Worm (Caenorhabditis elegans) whole organism, young adult: ENCODE results near the gene Y37E11AL.3.
A peak's percentile ranks its signal among the peaks of the same experiment; 100 is the strongest.

ENCODE experiments used
- B0336.3 ChIP-seq: fragments of 200-800 bp; sonication (Bioruptor generic); IDR thresholded peaks from 2 replicates; pipeline ENCODE4 v1.3.6; 2022; ENCODE audit warnings: missing genetic modification characterization, missing compliant biosample characterization
- C06A6.2 ChIP-seq: fragments of 200-800 bp; sonication (Bioruptor generic); conservative IDR thresholded peaks from 2 replicates; pipeline ENCODE4 v1.3.6; 2022; ENCODE audit warnings: missing genetic modification characterization, missing compliant biosample characterization
- D2030.7 ChIP-seq: fragments of 200-800 bp; sonication (Bioruptor generic); IDR thresholded peaks from 2 replicates; pipeline ENCODE4 v1.3.6; 2022; ENCODE audit warnings: missing genetic modification reagents, missing genetic modification characterization, missing compliant biosample characterization
- K11D2.4 ChIP-seq: fragments of 200-800 bp; sonication (Bioruptor generic); IDR thresholded peaks from 2 replicates; pipeline ENCODE4 v1.3.6; 2022; ENCODE audit warnings: missing genetic modification reagents, missing genetic modification characterization, missing compliant biosample characterization
- K12H6.12 ChIP-seq: fragments of 200-800 bp; sonication (Bioruptor generic); optimal IDR thresholded peaks from 2 replicates; lab custom pipeline; 2018; ENCODE audit warnings: mild to moderate bottlenecking, missing genetic modification characterization, missing compliant biosample characterization
- Y95B8A.8 ChIP-seq: fragments of 200-800 bp; sonication (Bioruptor generic); IDR thresholded peaks from 2 replicates; pipeline ENCODE4 v1.3.6; 2022; ENCODE audit warnings: missing genetic modification reagents, missing genetic modification characterization, missing compliant biosample characterization
- ama-1 ChIP-seq, 3 experiments: fragments of 150-350 bp in 1 of 3; sonication (generic microtip) in 2 of 3; optimal IDR thresholded peaks; 2 replicates each; lab custom pipeline; 2014 to 2018; ENCODE audit warnings: missing biosample characterization in 2 of 3, missing genetic modification characterization in 2 of 3, missing genetic modification reagents in 2 of 3
- aptf-2 ChIP-seq: fragments of 200-800 bp; sonication (Bioruptor generic); conservative IDR thresholded peaks from 2 replicates; pipeline ENCODE4 v1.3.6; 2022; ENCODE audit warnings: missing genetic modification reagents, missing genetic modification characterization, missing compliant biosample characterization
- atf-7 ChIP-seq: sonication (generic microtip); optimal IDR thresholded peaks from 2 replicates; lab custom pipeline; 2017; ENCODE audit warnings: mild to moderate bottlenecking, missing genetic modification characterization, missing compliant biosample characterization
- cebp-1 ChIP-seq, 2 experiments: fragments of 200-800 bp in 1 of 2; sonication (Bioruptor generic) in 1 of 2; sonication (generic microtip) in 1 of 2; IDR thresholded peaks in 1 of 2; optimal IDR thresholded peaks in 1 of 2; 2 replicates each; pipeline versions ENCODE4 v1.3.6 to Lab custom; 2017 to 2022; ENCODE audit warnings: missing compliant biosample characterization in 2 of 2, missing genetic modification characterization in 2 of 2, mild to moderate bottlenecking in 1 of 2, missing genetic modification reagents in 1 of 2, moderate library complexity in 1 of 2
- ceh-27 ChIP-seq: fragments of 200-800 bp; sonication (Bioruptor generic); optimal IDR thresholded peaks from 2 replicates; lab custom pipeline; 2018; ENCODE audit warnings: mild to moderate bottlenecking, missing genetic modification characterization, moderate library complexity, missing compliant biosample characterization
- chd-7 ChIP-seq: sonication (generic microtip); optimal IDR thresholded peaks from 2 replicates; lab custom pipeline; 2016; ENCODE audit warnings: mild to moderate bottlenecking, missing genetic modification characterization, moderate library complexity, missing compliant biosample characterization
- dox-1 ChIP-seq: fragments of 200-800 bp; sonication (Bioruptor generic); IDR thresholded peaks from 2 replicates; pipeline ENCODE4 v1.3.6; 2022; ENCODE audit warnings: missing genetic modification reagents, missing genetic modification characterization, missing compliant biosample characterization
- dpff-1 ChIP-seq: sonication (generic microtip); optimal IDR thresholded peaks from 2 replicates; lab custom pipeline; 2017; ENCODE audit warnings: mild to moderate bottlenecking, missing genetic modification characterization, missing compliant biosample characterization
- egl-44 ChIP-seq: fragments of 200-800 bp; sonication (Bioruptor generic); IDR thresholded peaks from 2 replicates; pipeline ENCODE4 v1.3.6; 2022; ENCODE audit warnings: missing genetic modification reagents, missing genetic modification characterization, missing compliant biosample characterization
- ekl-4 ChIP-seq: fragments of 200-800 bp; sonication (Bioruptor generic); IDR thresholded peaks from 2 replicates; pipeline ENCODE4 v1.3.6; 2022; ENCODE audit warnings: missing genetic modification reagents, missing genetic modification characterization, missing compliant biosample characterization
- him-1 ChIP-seq: sonication (generic microtip); optimal IDR thresholded peaks from 2 replicates; lab custom pipeline; 2016; ENCODE audit warnings: missing genotype, missing genetic modification reagents, missing genetic modification characterization, missing compliant biosample characterization
- hmg-1.2 ChIP-seq: fragments of 200-800 bp; sonication (Bioruptor generic); IDR thresholded peaks from 2 replicates; pipeline ENCODE4 v1.3.6; 2022; ENCODE audit warnings: missing genetic modification reagents, missing genetic modification characterization, missing compliant biosample characterization
- hrde-1 ChIP-seq: sonication (generic microtip); optimal IDR thresholded peaks from 2 replicates; lab custom pipeline; 2016; ENCODE audit warnings: missing genetic modification characterization, mild to moderate bottlenecking, missing compliant biosample characterization, moderate library complexity, missing genotype, missing genetic modification reagents, borderline replicate concordance
- hsf-1 ChIP-seq: fragments of 200-800 bp; sonication (Bioruptor generic); IDR thresholded peaks from 2 replicates; pipeline ENCODE4 v1.3.6; 2022; ENCODE audit warnings: missing genetic modification reagents, missing genetic modification characterization, missing compliant biosample characterization
- lag-1 ChIP-seq: fragments of 200-800 bp; sonication (Bioruptor generic); IDR thresholded peaks from 2 replicates; pipeline ENCODE4 v1.3.6; 2022; ENCODE audit warnings: missing genetic modification reagents, missing genetic modification characterization, missing compliant biosample characterization
- let-526 ChIP-seq: fragments of 200-800 bp; sonication (Bioruptor generic); IDR thresholded peaks from 2 replicates; pipeline ENCODE4 v1.3.6; 2022; ENCODE audit warnings: missing genetic modification reagents, missing genetic modification characterization, missing compliant biosample characterization
- lin-26 ChIP-seq: fragments of 200-800 bp; sonication (Bioruptor generic); IDR thresholded peaks from 2 replicates; pipeline ENCODE4 v1.3.6; 2022; ENCODE audit warnings: missing genetic modification reagents, missing genetic modification characterization, missing compliant biosample characterization
- lin-35 ChIP-seq, 3 experiments: fragments of 150-350 bp in 2 of 3; sonication (generic microtip) in 1 of 3; optimal IDR thresholded peaks; 2 replicates each; lab custom pipeline; 2014 to 2018; ENCODE audit warnings: missing biosample characterization in 3 of 3, missing genetic modification characterization in 3 of 3, missing genetic modification reagents in 3 of 3
- lin-40 ChIP-seq: sonication (generic microtip); optimal IDR thresholded peaks from 2 replicates; lab custom pipeline; 2016; ENCODE audit warnings: missing genetic modification characterization, mild to moderate bottlenecking, missing compliant biosample characterization, missing genotype, missing genetic modification reagents
- lsl-1 ChIP-seq: fragments of 200-800 bp; sonication (Bioruptor generic); optimal IDR thresholded peaks from 2 replicates; lab custom pipeline; 2018; ENCODE audit warnings: mild to moderate bottlenecking, missing genetic modification characterization, moderate library complexity, missing compliant biosample characterization
- madf-8 ChIP-seq: fragments of 200-800 bp; sonication (Bioruptor generic); conservative IDR thresholded peaks from 2 replicates; pipeline ENCODE4 v1.3.6; 2022; ENCODE audit warnings: missing genetic modification reagents, missing genetic modification characterization, missing compliant biosample characterization
- mcd-1 ChIP-seq: fragments of 200-800 bp; sonication (Bioruptor generic); IDR thresholded peaks from 2 replicates; pipeline ENCODE4 v1.3.6; 2022; ENCODE audit warnings: missing genetic modification reagents, missing genetic modification characterization, missing compliant biosample characterization
- mes-4 ChIP-seq: sonication (generic microtip); optimal IDR thresholded peaks from 2 replicates; lab custom pipeline; 2016; ENCODE audit warnings: missing genotype, missing genetic modification characterization, missing compliant biosample characterization
- nfyb-1 ChIP-seq: fragments of 200-800 bp; sonication (Bioruptor generic); IDR thresholded peaks from 2 replicates; pipeline ENCODE4 v1.3.6; 2022; ENCODE audit warnings: missing genetic modification reagents, missing genetic modification characterization, missing compliant biosample characterization
- nhr-120 ChIP-seq: fragments of 200-800 bp; sonication (Bioruptor generic); IDR thresholded peaks from 2 replicates; pipeline ENCODE4 v1.3.6; 2022; ENCODE audit warnings: missing genetic modification characterization, missing compliant biosample characterization
- nhr-27 ChIP-seq: fragments of 200-800 bp; sonication (Bioruptor generic); optimal IDR thresholded peaks from 2 replicates; lab custom pipeline; 2018; ENCODE audit warnings: mild to moderate bottlenecking, missing genetic modification characterization, moderate library complexity, missing compliant biosample characterization
- nhr-80 ChIP-seq: sonication (generic microtip); optimal IDR thresholded peaks from 2 replicates; lab custom pipeline; 2016; ENCODE audit warnings: missing genetic modification characterization, missing compliant biosample characterization
- snpc-1.3 ChIP-seq: sonication (generic microtip); optimal IDR thresholded peaks from 2 replicates; lab custom pipeline; 2017; ENCODE audit warnings: missing genetic modification characterization, mild to moderate bottlenecking, missing compliant biosample characterization, antibody characterized with exemption, moderate library complexity, missing genotype, missing genetic modification reagents; ENCODE audit not compliant: insufficient read depth
- somi-1 ChIP-seq: fragments of 200-800 bp; sonication (Bioruptor generic); optimal IDR thresholded peaks from 2 replicates; lab custom pipeline; 2018; ENCODE audit warnings: mild to moderate bottlenecking, missing genetic modification characterization, missing compliant biosample characterization
- sptf-2 ChIP-seq: fragments of 200-800 bp; sonication (Bioruptor generic); optimal IDR thresholded peaks from 2 replicates; lab custom pipeline; 2018; ENCODE audit warnings: mild to moderate bottlenecking, missing genetic modification characterization, missing compliant biosample characterization
- tlf-1 ChIP-seq: fragments of 200-800 bp; sonication (Bioruptor generic); optimal IDR thresholded peaks from 2 replicates; lab custom pipeline; 2018; ENCODE audit warnings: mild to moderate bottlenecking, missing genetic modification characterization, missing compliant biosample characterization
- zfh-2 ChIP-seq: fragments of 200-800 bp; sonication (Bioruptor generic); conservative IDR thresholded peaks from 2 replicates; pipeline ENCODE4 v1.3.6; 2022; ENCODE audit warnings: missing genetic modification reagents, missing genetic modification characterization, missing compliant biosample characterization
- zim-3 ChIP-seq: sonication (generic microtip); optimal IDR thresholded peaks from 2 replicates; lab custom pipeline; 2017; ENCODE audit warnings: mild to moderate bottlenecking, missing genetic modification characterization, moderate library complexity, missing compliant biosample characterization
- ztf-26 ChIP-seq: sonication (generic microtip); optimal IDR thresholded peaks from 2 replicates; lab custom pipeline; 2017; ENCODE audit warnings: missing genetic modification characterization, missing compliant biosample characterization
- ztf-28 ChIP-seq: fragments of 200-800 bp; sonication (Bioruptor generic); IDR thresholded peaks from 2 replicates; pipeline ENCODE4 v1.3.6; 2022; ENCODE audit warnings: missing genetic modification reagents, missing genetic modification characterization, missing compliant biosample characterization

Y37E11AL.3 gene

ce11 chrIV:3652784-3653383, 41.9 kb upstream of the Y37E11AL.3 start (continued):
- TF ChIP-seq ama-1 (optimal IDR thresholded peaks at IDR 0.05; lab: Kevin White, UChicago) (no peak), ama-1 (GFP tag; optimal IDR thresholded peaks at IDR 0.05; lab: Kevin White, UChicago) (no peak)
- TF ChIP-seq, all 124 proteins: peak for 0

ce11 chrIV:3653420-3653823, 41.3 kb upstream of the Y37E11AL.3 start:
- TF ChIP-seq cebp-1 (GFP tag; IDR thresholded peaks at IDR 0.05; lab: Robert Waterston, UW) (no peak), cebp-1 (tag; optimal IDR thresholded peaks at IDR 0.05; lab: Kevin White, UChicago) (peak; percentile 14), nhr-80 (tag; lab: Kevin White, UChicago) (peak; percentile 25), mcd-1 (0 out of 2 replicates have a peak, but pooled peaks have one; percentile 10), lsl-1 (GFP tag; lab: Kevin White, UChicago) (no peak), ztf-26 (tag; lab: Kevin White, UChicago) (peak; percentile 28), nhr-120 (no peak), lin-40 (tag; lab: Kevin White, UChicago) (peak; percentile 56), dox-1 (GFP tag; lab: Robert Waterston, UW) (0 out of 2 replicates have a peak, but pooled peaks have one; percentile 21), hmg-1.2 (peak; percentile 98)

ce11 chrIV:3654214-3654613, 40.5 kb upstream of the Y37E11AL.3 start:
- TF ChIP-seq ztf-26 (tag; lab: Kevin White, UChicago) (peak; percentile 67), lin-26 (GFP tag; lab: Robert Waterston, UW) (peak; percentile 66; the same call in 1 of the 2 replicates), nhr-120 (no peak), K11D2.4 (GFP tag; lab: Robert Waterston, UW) (peak; percentile 82), hsf-1 (GFP tag; lab: Robert Waterston, UW) (peak; percentile 62; the same call in 1 of the 2 replicates), K12H6.12 (tag; lab: Kevin White, UChicago) (peak; percentile 14), somi-1 (GFP tag; lab: Kevin White, UChicago) (peak; percentile 88), zfh-2 (GFP tag; lab: Robert Waterston, UW) (peak; percentile 70), C06A6.2 (GFP tag; lab: Robert Waterston, UW) (0 out of 2 replicates have a peak, but pooled peaks have one; percentile 17), B0336.3 (GFP tag; lab: Robert Waterston, UW) (0 out of 2 replicates have a peak, but pooled peaks have one; percentile 23), nfyb-1 (GFP tag; lab: Robert Waterston, UW) (no peak), ceh-27 (GFP tag; lab: Kevin White, UChicago) (no peak), chd-7 (tag; lab: Kevin White, UChicago) (peak; percentile 41), let-526 (no peak), egl-44 (GFP tag; lab: Robert Waterston, UW) (0 out of 2 replicates have a peak, but pooled peaks have one; percentile 53)

ce11 chrIV:3654823-3655222, 39.9 kb upstream of the Y37E11AL.3 start:
- TF ChIP-seq lin-35 (GFP tag; optimal IDR thresholded peaks at IDR 0.05; lab: Kevin White, UChicago), result no peak
- no peak for TF ChIP-seq lag-1 (GFP tag; lab: Robert Waterston, UW)
- no peak for TF ChIP-seq snpc-1.3 (tag; lab: Kevin White, UChicago)
- TF ChIP-seq sptf-2, result no peak
- no peak for TF ChIP-seq nhr-27 (tag; lab: Kevin White, UChicago)
- TF ChIP-seq dpff-1, result no peak
- TF ChIP-seq mes-4 (tag; lab: Kevin White, UChicago), result no peak
- TF ChIP-seq ztf-28 (GFP tag; lab: Robert Waterston, UW), result no peak
- no peak for TF ChIP-seq atf-7 (tag; lab: Kevin White, UChicago)
- no peak for TF ChIP-seq madf-8 (GFP tag; lab: Robert Waterston, UW)
- TF ChIP-seq D2030.7 (GFP tag; lab: Robert Waterston, UW), result no peak
- TF ChIP-seq cebp-1 (GFP tag; IDR thresholded peaks at IDR 0.05; lab: Robert Waterston, UW), result no peak
- TF ChIP-seq cebp-1 (tag; optimal IDR thresholded peaks at IDR 0.05; lab: Kevin White, UChicago), result no peak
- TF ChIP-seq Y95B8A.8 (GFP tag; lab: Robert Waterston, UW), result no peak
- no peak for TF ChIP-seq ekl-4 (GFP tag; lab: Robert Waterston, UW)
- no peak for TF ChIP-seq him-1 (tag; lab: Kevin White, UChicago)
- TF ChIP-seq aptf-2 (GFP tag; lab: Robert Waterston, UW), result no peak
- TF ChIP-seq tlf-1, result no peak
- TF ChIP-seq hrde-1 (tag; lab: Kevin White, UChicago), result no peak
- no peak for TF ChIP-seq zim-3 (tag; lab: Kevin White, UChicago)
